Worm (Caenorhabditis elegans): ENCODE data around the gene C17G10.6.

ce11 chrII:5561392-5561791 lies 41.7 kb downstream of the C17G10.6 start, which contains the start of gene C17C3.3:
- TF ChIP-seq lin-39 (tag; optimal IDR thresholded peaks at IDR 0.05) (no peak), elt-3 (tag; optimal IDR thresholded peaks at IDR 0.05) (no peak), R02D3.7 (tag; optimal IDR thresholded peaks at IDR 0.05) (no peak), mab-5 (tag; optimal IDR thresholded peaks at IDR 0.05) (no peak), ceh-82 (tag; optimal IDR thresholded peaks at IDR 0.05) (no peak), C34F6.9 (tag; optimal IDR thresholded peaks at IDR 0.05) (no peak), egl-27 (tag; optimal IDR thresholded peaks at IDR 0.05) (no peak)

All from whole organism, L2 larva.